Fruit fly (Drosophila melanogaster) whole organism, adult: Measurements from ENCODE around the gene pon.

Experiments
- CG11617 ChIP-seq: fragments of 200-800 bp; sonication (Bioruptor generic); optimal IDR thresholded peaks from 2 replicates; lab custom pipeline; 2017; ENCODE audit warnings: mild to moderate bottlenecking, missing biosample characterization, missing genetic modification reagents, missing genetic modification characterization
- CG12768 ChIP-seq: fragments of 200-800 bp; sonication (Bioruptor generic); optimal IDR thresholded peaks from 2 replicates; lab custom pipeline; 2017; ENCODE audit warnings: missing biosample characterization, missing genetic modification characterization, mild to moderate bottlenecking, moderate library complexity, missing genetic modification reagents
- CG14711 ChIP-seq: fragments of 200-800 bp; sonication (Bioruptor generic); optimal IDR thresholded peaks from 2 replicates; lab custom pipeline; 2018; ENCODE audit warnings: missing biosample characterization, mild to moderate bottlenecking, missing genetic modification characterization, moderate library complexity
- CG1620 ChIP-seq: fragments of 200-800 bp; sonication (Bioruptor generic); optimal IDR thresholded peaks from 2 replicates; lab custom pipeline; 2016; ENCODE audit warnings: missing biosample characterization, missing genetic modification characterization
- CG33017 ChIP-seq: fragments of 200-800 bp; sonication (Bioruptor generic); optimal IDR thresholded peaks from 2 replicates; lab custom pipeline; 2018; ENCODE audit warnings: missing biosample characterization, mild to moderate bottlenecking, missing genetic modification characterization, moderate library complexity
- CG5204 ChIP-seq: fragments of 200-800 bp; sonication (Bioruptor generic); optimal IDR thresholded peaks from 2 replicates; lab custom pipeline; 2016; ENCODE audit warnings: missing biosample characterization, missing genetic modification characterization
- CG7045 ChIP-seq: fragments of 200-800 bp; sonication (Bioruptor generic); optimal IDR thresholded peaks from 2 replicates; lab custom pipeline; 2017; ENCODE audit warnings: missing biosample characterization, mild to moderate bottlenecking, missing genetic modification characterization
- CG7101 ChIP-seq: fragments of 200-800 bp; sonication (Bioruptor generic); optimal IDR thresholded peaks from 2 replicates; lab custom pipeline; 2018; ENCODE audit warnings: missing biosample characterization, mild to moderate bottlenecking, missing genetic modification characterization, moderate library complexity
- Clk ChIP-seq: fragments of 200-800 bp; sonication (Bioruptor generic); optimal IDR thresholded peaks from 2 replicates; lab custom pipeline; 2017; ENCODE audit warnings: missing biosample characterization, missing genetic modification characterization
- Crg-1 ChIP-seq: fragments of 200-800 bp; sonication (Bioruptor generic); optimal IDR thresholded peaks from 2 replicates; lab custom pipeline; 2016; ENCODE audit warnings: missing biosample characterization, missing genetic modification characterization
- Hr96 ChIP-seq: fragments of 200-800 bp; sonication (Bioruptor generic); optimal IDR thresholded peaks from 2 replicates; lab custom pipeline; 2016; ENCODE audit warnings: missing biosample characterization, missing genetic modification characterization
- Mnt ChIP-seq: fragments of 200-800 bp; sonication (Bioruptor generic); optimal IDR thresholded peaks from 2 replicates; lab custom pipeline; 2016; ENCODE audit warnings: missing biosample characterization, mild to moderate bottlenecking, missing genetic modification characterization
- bab1 ChIP-seq: fragments of 200-800 bp; sonication (Bioruptor generic); optimal IDR thresholded peaks from 3 replicates; lab custom pipeline; 2019; ENCODE audit warnings: missing biosample characterization, mild to moderate bottlenecking, missing genetic modification characterization, moderate library complexity
- cic ChIP-seq: fragments of 200-800 bp; sonication (Bioruptor generic); optimal IDR thresholded peaks from 2 replicates; lab custom pipeline; 2017; ENCODE audit warnings: missing biosample characterization, mild to moderate bottlenecking, missing genetic modification characterization, moderate library complexity
- cnc ChIP-seq, 2 experiments: fragments of >200 bp; optimal IDR thresholded peaks; 2 replicates each; lab custom pipeline; 2017
- kay ChIP-seq: fragments of 200-800 bp; sonication (Bioruptor generic); peaks from one replicate; lab custom pipeline; 2016; ENCODE audit warnings: missing biosample characterization, missing genetic modification characterization, borderline replicate concordance
- ovo ChIP-seq: fragments of 200-800 bp; sonication (Bioruptor generic); optimal IDR thresholded peaks from 2 replicates; lab custom pipeline; 2016; ENCODE audit warnings: missing biosample characterization, missing genetic modification characterization
- pad ChIP-seq: fragments of 200-800 bp; sonication (Bioruptor generic); optimal IDR thresholded peaks from 3 replicates; lab custom pipeline; 2017; ENCODE audit warnings: missing biosample characterization, missing genetic modification characterization, mild to moderate bottlenecking, moderate library complexity, missing genetic modification reagents
- tj ChIP-seq: fragments of 200-800 bp; sonication (Bioruptor generic); optimal IDR thresholded peaks from 3 replicates; lab custom pipeline; 2017; ENCODE audit warnings: missing biosample characterization, mild to moderate bottlenecking, missing genetic modification characterization, moderate library complexity
- toe ChIP-seq: fragments of 200-800 bp; sonication (Bioruptor generic); optimal IDR thresholded peaks from 2 replicates; lab custom pipeline; 2016; ENCODE audit warnings: missing biosample characterization, missing genetic modification characterization

Gene pon

DNA sequence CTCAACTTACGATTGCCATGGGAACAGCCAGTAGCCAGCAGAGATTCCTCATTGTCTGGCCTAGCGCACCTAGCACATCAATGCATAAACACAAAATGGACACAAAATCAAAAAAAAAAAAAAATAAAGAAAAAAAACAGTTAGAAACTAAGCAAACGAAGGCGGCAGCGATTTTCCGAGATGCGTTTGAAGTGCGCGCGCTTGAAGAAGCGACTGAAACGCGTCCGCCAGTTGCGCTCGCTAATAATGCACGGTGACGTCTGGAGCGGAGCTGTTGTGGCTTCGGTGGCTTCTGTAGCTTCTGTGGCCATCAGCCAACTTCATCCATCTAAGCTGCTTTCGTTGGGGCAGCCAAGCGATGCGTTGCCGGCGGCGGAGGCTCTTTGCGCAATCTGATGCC lies 18.3 kb downstream of the pon start, which contains the start of gene CG15473:
CG15473 (minus strand) TSS at position 101 of the 400 bp plus-strand sequence.
- no peak for TF ChIP-seq CG33017 (tag; lab: Kevin White, UChicago)
- no peak for TF ChIP-seq pad (GFP tag; lab: Kevin White, UChicago)
- no peak for TF ChIP-seq CG14711 (tag; lab: Kevin White, UChicago)
- TF ChIP-seq cnc (optimal IDR thresholded peaks at IDR 0.05; lab: Kevin White, UChicago) = no peak
- no peak for TF ChIP-seq CG12768 (GFP tag; lab: Kevin White, UChicago)
- no peak for TF ChIP-seq ovo (GFP tag; lab: Kevin White, UChicago)
- no peak for TF ChIP-seq CG1620 (GFP tag; lab: Kevin White, UChicago)
- no peak for TF ChIP-seq CG5204 (GFP tag; lab: Kevin White, UChicago)
- no peak for TF ChIP-seq CG7101 (tag; lab: Kevin White, UChicago)
- TF ChIP-seq cic = no peak
- TF ChIP-seq CG11617 (GFP tag; lab: Kevin White, UChicago) = no peak
- TF ChIP-seq CG7045 = no peak
- TF ChIP-seq kay (GFP tag; lab: Kevin White, UChicago) = no peak
- no peak for TF ChIP-seq toe
- TF ChIP-seq Hr96 = no peak
- no peak for TF ChIP-seq Clk
- TF ChIP-seq Crg-1 = no peak
- TF ChIP-seq bab1 = no peak
- TF ChIP-seq Mnt (GFP tag; lab: Kevin White, UChicago) = no peak

- TF ChIP-seq bab1 (peak; percentile 13), toe (no peak)
Observed at dm6 chrX:4657896-4658295, 21.8 kb downstream of the pon start.

- TF ChIP-seq CG11617 (GFP tag; lab: Kevin White, UChicago) (no peak), CG12768 (GFP tag; lab: Kevin White, UChicago) (no peak), pad (GFP tag; lab: Kevin White, UChicago) (no peak), CG33017 (tag; lab: Kevin White, UChicago) (no peak), cnc (optimal IDR thresholded peaks at IDR 0.05; lab: Kevin White, UChicago) (no peak), bab1 (no peak)
Observed at dm6 chrX:4660642-4661252, 24.6 kb downstream of the pon start.

- TF ChIP-seq CG33017 (tag; lab: Kevin White, UChicago) (no peak), CG1620 (GFP tag; lab: Kevin White, UChicago) (no peak), CG5204 (GFP tag; lab: Kevin White, UChicago) (no peak), tj (no peak), Mnt (GFP tag; lab: Kevin White, UChicago) (no peak), Crg-1 (no peak), pad (GFP tag; lab: Kevin White, UChicago) (no peak), Hr96 (no peak), ovo (GFP tag; lab: Kevin White, UChicago) (no peak), cnc (optimal IDR thresholded peaks at IDR 0.05; lab: Kevin White, UChicago) (no peak), CG7045 (no peak), cic (no peak), CG11617 (GFP tag; lab: Kevin White, UChicago) (no peak), Clk (no peak), toe (no peak), kay (GFP tag; lab: Kevin White, UChicago) (no peak), CG12768 (GFP tag; lab: Kevin White, UChicago) (no peak), CG7101 (tag; lab: Kevin White, UChicago) (no peak), CG14711 (tag; lab: Kevin White, UChicago) (no peak)
Observed at dm6 chrX:4664107-4664506, 28.0 kb downstream of the pon start.

- TF ChIP-seq Hr96 = peak; percentile 96
- TF ChIP-seq CG33017 (tag; lab: Kevin White, UChicago) = peak; percentile 83
- peak; percentile 86 for TF ChIP-seq CG5204 (GFP tag; lab: Kevin White, UChicago)
- TF ChIP-seq tj = peak; percentile 77
- TF ChIP-seq pad (GFP tag; lab: Kevin White, UChicago) = peak; percentile 80
- peak; percentile 93 for TF ChIP-seq CG12768 (GFP tag; lab: Kevin White, UChicago)
- no peak for TF ChIP-seq cnc (optimal IDR thresholded peaks at IDR 0.05; lab: Kevin White, UChicago)
- TF ChIP-seq CG7045 = peak; percentile 91
- TF ChIP-seq Crg-1 = peak; percentile 78
- peak; percentile 90 for TF ChIP-seq CG11617 (GFP tag; lab: Kevin White, UChicago)
- TF ChIP-seq Mnt (GFP tag; lab: Kevin White, UChicago) = peak; percentile 89
- peak; percentile 60 for TF ChIP-seq kay (GFP tag; lab: Kevin White, UChicago)
- peak; percentile 19 for TF ChIP-seq cic
- TF ChIP-seq CG1620 (GFP tag; lab: Kevin White, UChicago) = peak; percentile 87
- peak; percentile 86 for TF ChIP-seq CG14711 (tag; lab: Kevin White, UChicago)
- peak; percentile 79 for TF ChIP-seq toe
- TF ChIP-seq ovo (GFP tag; lab: Kevin White, UChicago) = peak; percentile 86
- peak; percentile 86 for TF ChIP-seq Clk
- peak; percentile 95 for TF ChIP-seq bab1
- peak; percentile 92 for TF ChIP-seq CG7101 (tag; lab: Kevin White, UChicago)
Observed at dm6 chrX:4666650-4667360, 30.7 kb downstream of the pon start, which contains the start of gene CG3009. Gene CG3009 (minus strand): TSS chrX:4666700.

DNA sequence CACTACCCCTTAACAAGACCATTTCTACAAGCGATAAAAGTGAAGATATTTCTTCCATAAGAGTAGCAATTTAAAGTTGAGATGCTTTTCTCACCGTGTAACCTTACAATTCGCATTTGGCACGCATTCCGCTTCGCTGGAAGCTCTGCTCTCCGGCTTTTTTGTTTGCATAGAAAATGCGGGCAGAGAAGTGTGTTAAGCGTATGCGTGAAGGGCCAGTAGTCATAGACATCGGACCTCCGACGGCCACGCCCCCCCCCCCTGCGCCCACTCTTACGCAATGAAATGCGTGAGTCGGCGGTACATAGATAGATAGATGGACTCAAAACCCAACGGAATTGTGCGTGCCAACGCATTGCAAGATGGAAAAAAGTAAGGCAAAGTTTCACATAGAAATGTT lies 33.3 kb downstream of the pon start:
- TF ChIP-seq cnc (optimal IDR thresholded peaks at IDR 0.05; lab: Kevin White, UChicago) = no peak
- TF ChIP-seq CG5204 (GFP tag; lab: Kevin White, UChicago) = no peak
- no peak for TF ChIP-seq CG14711 (tag; lab: Kevin White, UChicago)
- no peak for TF ChIP-seq CG1620 (GFP tag; lab: Kevin White, UChicago)
- no peak for TF ChIP-seq tj
- TF ChIP-seq pad (GFP tag; lab: Kevin White, UChicago) = no peak
- TF ChIP-seq Clk = no peak
- no peak for TF ChIP-seq bab1
- no peak for TF ChIP-seq CG11617 (GFP tag; lab: Kevin White, UChicago)
